Worm (Caenorhabditis elegans): ENCODE results near the gene Y116A8C.24.

Gene Y116A8C.24

ce11 chrIV:17104157-17104872, 33.6 kb upstream of the Y116A8C.24 start:
- TF ChIP-seq Y53F4B.3 (GFP tag; IDR thresholded peaks at IDR 0.05) (no peak), lag-1 (GFP tag; IDR thresholded peaks at IDR 0.05) (no peak), lin-26 (GFP tag; IDR thresholded peaks at IDR 0.05) (no peak), F49E8.2 (tag; optimal IDR thresholded peaks at IDR 0.05; ENCODE audit: insufficient read depth) (no peak), repo-1 (tag; optimal IDR thresholded peaks at IDR 0.05) (no peak), B0261.1 (tag; optimal IDR thresholded peaks at IDR 0.05) (no peak), ztf-25 (GFP tag; IDR thresholded peaks at IDR 0.05) (no peak), F37B4.10 (GFP tag; IDR thresholded peaks at IDR 0.05) (no peak), lin-40 (tag; optimal IDR thresholded peaks at IDR 0.05) (no peak), dpff-1 (tag; optimal IDR thresholded peaks at IDR 0.05) (no peak), zfh-2 (GFP tag; conservative IDR thresholded peaks at IDR 0.05) (peak; percentile 76), snpc-4 (GFP tag; optimal IDR thresholded peaks at IDR 0.05) (no peak), snpc-4 (tag; optimal IDR thresholded peaks at IDR 0.05) (peak in 1 of 4 experiments; percentile 21), akir-1 (GFP tag; optimal IDR thresholded peaks at IDR 0.05) (no peak), nhr-90 (tag; optimal IDR thresholded peaks at IDR 0.05) (no peak), ceh-100 (GFP tag; IDR thresholded peaks at IDR 0.05) (no peak), Y67H2A.10 (GFP tag; conservative IDR thresholded peaks at IDR 0.05) (no peak), egrh-3 (GFP tag; IDR thresholded peaks at IDR 0.05) (peak; percentile 35; the same call in 1 of the 2 replicates), nfyb-1 (GFP tag; IDR thresholded peaks at IDR 0.05) (peak; percentile 68), him-1 (tag; optimal IDR thresholded peaks at IDR 0.05) (no peak), ztf-18 (tag; optimal IDR thresholded peaks at IDR 0.05) (no peak), nfya-2 (GFP tag; IDR thresholded peaks at IDR 0.05) (no peak), nfya-1 (tag; optimal IDR thresholded peaks at IDR 0.05; ENCODE audit: borderline replicate concordance, insufficient read depth) (no peak), ztf-6 (GFP tag; IDR thresholded peaks at IDR 0.05) (no peak), ama-1 (optimal IDR thresholded peaks at IDR 0.05) (no peak), ama-1 (GFP tag; optimal IDR thresholded peaks at IDR 0.05) (no peak)

ce11 chrIV:17103615-17104014, 32.9 kb upstream of the Y116A8C.24 start, which contains the start of gene Y116A8C.30:
Gene Y116A8C.30, minus strand, starts transcription at chrIV:17103715.
- TF ChIP-seq sdz-38 (tag; optimal IDR thresholded peaks at IDR 0.05): no peak
- TF ChIP-seq B0019.2 (GFP tag; conservative IDR thresholded peaks at IDR 0.05): no peak
- no peak for TF ChIP-seq snpc-4 (GFP tag; optimal IDR thresholded peaks at IDR 0.05)
- peak in 1 of 4 experiments; percentile 45 for TF ChIP-seq snpc-4 (tag; optimal IDR thresholded peaks at IDR 0.05)
- TF ChIP-seq ceh-40 (GFP tag; IDR thresholded peaks at IDR 0.05): no peak

DNA sequence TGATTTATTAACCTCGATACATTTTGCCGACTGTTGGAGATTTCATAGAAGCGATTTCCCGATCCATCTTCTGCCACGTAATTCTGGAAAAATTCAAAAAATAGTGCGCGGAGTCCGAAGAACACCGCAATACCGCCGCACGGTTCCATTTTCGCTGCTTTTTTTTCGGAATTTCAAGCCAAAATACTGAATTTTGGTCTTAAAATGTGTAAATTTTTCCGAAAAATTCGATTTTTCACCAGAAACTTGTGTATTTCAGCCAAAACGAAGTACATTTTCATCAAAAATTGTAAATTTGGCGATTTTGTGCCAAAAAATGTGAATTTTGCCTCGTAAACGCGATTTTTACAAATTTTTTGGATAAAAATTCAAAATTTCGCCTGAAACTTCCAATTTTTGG, 32.4 kb upstream of the Y116A8C.24 start:
- TF ChIP-seq lin-40 (tag; optimal IDR thresholded peaks at IDR 0.05): no peak
- no peak for TF ChIP-seq die-1 (tag; optimal IDR thresholded peaks at IDR 0.05)
- no peak for TF ChIP-seq ccch-3 (GFP tag; optimal IDR thresholded peaks at IDR 0.05)

DNA sequence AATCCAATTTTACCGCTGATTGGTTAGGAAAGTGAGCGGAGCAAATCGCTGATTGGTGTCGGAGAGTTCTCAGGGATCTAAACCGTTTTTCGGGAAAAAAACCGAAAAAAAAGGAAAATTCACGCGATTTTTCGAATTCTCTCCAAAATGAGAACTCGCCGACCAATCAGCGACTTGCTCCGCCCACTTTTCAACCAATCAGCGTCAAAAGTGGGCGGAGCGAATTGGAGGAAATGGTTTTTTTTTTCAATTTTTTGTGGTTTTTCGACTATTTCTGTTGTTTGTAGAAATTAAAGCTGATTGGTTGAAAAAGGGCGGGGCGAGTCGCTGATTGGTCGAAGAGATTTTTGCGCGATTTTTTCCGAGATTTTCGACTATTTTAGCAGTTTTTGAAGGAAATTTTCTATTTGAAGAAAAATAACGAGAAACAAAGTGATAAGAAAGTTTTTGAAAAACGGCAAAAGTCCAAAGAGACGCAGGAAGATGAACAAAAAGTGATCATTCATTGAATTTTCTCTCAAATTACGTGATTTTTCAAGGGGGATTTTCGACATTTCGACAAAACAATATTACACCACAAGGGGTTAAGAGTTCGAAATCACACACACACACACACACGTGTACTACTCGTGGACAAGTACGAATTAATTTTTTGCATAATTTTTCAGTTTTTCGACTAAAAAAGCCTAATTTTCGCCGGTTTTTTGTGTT, 30.1 kb upstream of the Y116A8C.24 start:
- TF ChIP-seq snpc-1.3 (tag; optimal IDR thresholded peaks at IDR 0.05; ENCODE audit: insufficient read depth) (no peak), nfya-2 (GFP tag; IDR thresholded peaks at IDR 0.05) (0 out of 2 replicates have a peak, but pooled peaks have one; percentile 53), attf-5 (GFP tag; optimal IDR thresholded peaks at IDR 0.05) (no peak), nfyb-1 (GFP tag; IDR thresholded peaks at IDR 0.05) (peak; percentile 93)
